Worm (Caenorhabditis elegans): ENCODE results near the gene srz-9.

DNA sequence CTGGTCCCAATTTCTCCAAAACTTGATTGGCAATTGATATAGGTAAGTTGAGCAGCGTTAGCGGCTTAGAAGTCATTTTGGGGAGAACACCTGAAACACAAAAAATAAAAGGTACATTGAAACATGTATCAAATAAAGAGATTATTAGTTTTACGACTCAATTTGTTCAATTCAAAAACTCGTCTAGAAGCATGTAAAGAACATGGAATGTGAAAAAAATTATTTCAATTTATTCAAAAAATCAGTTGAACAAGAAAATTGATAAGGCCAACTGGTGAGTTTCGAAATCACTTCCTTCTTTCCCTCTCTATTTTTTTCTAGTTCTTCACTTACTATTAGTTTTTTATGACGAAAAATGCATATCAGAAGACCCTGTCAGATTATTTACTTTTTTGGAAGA, 11.7 kb downstream of the srz-9 start, which contains the start of gene fbxa-30:
- TF ChIP-seq ztf-11 (tag; optimal IDR thresholded peaks at IDR 0.05), result no peak
- TF ChIP-seq nhr-237 (tag; optimal IDR thresholded peaks at IDR 0.05), result no peak
- TF ChIP-seq nhr-12 (tag; optimal IDR thresholded peaks at IDR 0.05), result no peak
- TF ChIP-seq snpc-4 (tag; optimal IDR thresholded peaks at IDR 0.05), result no peak
- no peak for TF ChIP-seq blmp-1 (tag; optimal IDR thresholded peaks at IDR 0.05)
- no peak for TF ChIP-seq elt-1 (tag; optimal IDR thresholded peaks at IDR 0.05; ENCODE audit: borderline replicate concordance, insufficient read depth)
- TF ChIP-seq nhr-28 (tag; optimal IDR thresholded peaks at IDR 0.05), result no peak
